Worm (Caenorhabditis elegans) whole organism, early embryonic: ENCODE measurements around the gene ethe-1.

Experiments used
- B0310.2 ChIP-seq: sonication (generic microtip); optimal IDR thresholded peaks from 2 replicates; lab custom pipeline; 2016; ENCODE audit warnings: mild to moderate bottlenecking, missing genetic modification characterization, missing compliant biosample characterization
- ama-1 ChIP-seq: fragments of 150-350 bp; optimal IDR thresholded peaks from 2 replicates; lab custom pipeline; 2014
- ceh-13 ChIP-seq: fragments of 200-800 bp; sonication (Bioruptor generic); optimal IDR thresholded peaks from 2 replicates; lab custom pipeline; 2018; ENCODE audit warnings: mild to moderate bottlenecking, missing genetic modification characterization, missing compliant biosample characterization
- ets-7 ChIP-seq: sonication (generic microtip); optimal IDR thresholded peaks from 2 replicates; lab custom pipeline; 2016; ENCODE audit warnings: missing genotype, missing genetic modification characterization, missing compliant biosample characterization
- flt-1 ChIP-seq: fragments of 200-800 bp; sonication (Bioruptor generic); IDR thresholded peaks from 2 replicates; pipeline ENCODE4 v1.3.6; 2022; ENCODE audit warnings: missing genetic modification characterization, missing compliant biosample characterization
- hmg-4 ChIP-seq: fragments of 200-800 bp; sonication (Bioruptor generic); optimal IDR thresholded peaks from 2 replicates; lab custom pipeline; 2018; ENCODE audit warnings: mild to moderate bottlenecking, missing genetic modification characterization, missing compliant biosample characterization
- scrt-1 ChIP-seq: fragments of 200-800 bp; sonication (Bioruptor generic); IDR thresholded peaks from 2 replicates; pipeline ENCODE4 v1.3.6; 2022; ENCODE audit warnings: missing genetic modification characterization, missing compliant biosample characterization
- sea-1 ChIP-seq: fragments of 200-800 bp; sonication (Bioruptor generic); conservative IDR thresholded peaks from 2 replicates; pipeline ENCODE4 v1.3.6; 2022; ENCODE audit warnings: missing genetic modification characterization, missing compliant biosample characterization
- tbx-11 ChIP-seq: fragments of 200-800 bp; sonication (Bioruptor generic); IDR thresholded peaks from 2 replicates; pipeline ENCODE4 v1.3.6; 2022; ENCODE audit warnings: missing genetic modification characterization, missing compliant biosample characterization
- tbx-37 ChIP-seq: fragments of 200-800 bp; sonication (Bioruptor generic); conservative IDR thresholded peaks from 2 replicates; pipeline ENCODE4 v1.3.6; 2022; ENCODE audit warnings: missing genetic modification reagents, missing genetic modification characterization, missing compliant biosample characterization
- tra-4 ChIP-seq: sonication (generic microtip); optimal IDR thresholded peaks from 2 replicates; lab custom pipeline; 2017; ENCODE audit warnings: missing genetic modification characterization, missing compliant biosample characterization

DNA sequence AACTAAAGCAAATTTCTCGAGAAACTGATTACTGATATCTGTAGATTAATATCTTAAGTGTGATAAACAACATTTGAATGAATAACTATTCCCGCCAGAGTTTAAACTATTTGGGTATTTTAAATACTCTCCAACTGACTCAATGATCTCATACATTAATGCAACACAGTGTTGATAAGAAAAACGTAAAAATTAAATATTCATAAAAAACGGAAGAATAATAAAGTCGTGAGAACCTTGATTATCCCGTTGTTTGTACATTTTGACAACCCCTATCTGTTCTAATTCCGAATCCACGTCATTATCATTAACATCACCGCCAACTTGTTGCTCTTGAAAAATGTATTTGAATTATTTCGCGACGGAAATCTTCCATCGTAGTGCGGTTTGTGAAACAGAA lies 21.1 kb upstream of the ethe-1 start, which contains the start of gene elo-7:
- TF ChIP-seq ama-1 (lab: Kevin White, UChicago) (no peak), scrt-1 (GFP tag; lab: Robert Waterston, UW) (no peak), ceh-13 (GFP tag; lab: Kevin White, UChicago) (no peak), hmg-4 (no peak), tbx-11 (GFP tag; lab: Robert Waterston, UW) (no peak), flt-1 (no peak), ets-7 (no peak), sea-1 (no peak), tra-4 (tag; lab: Kevin White, UChicago) (no peak), B0310.2 (tag; lab: Kevin White, UChicago) (no peak), tbx-37 (no peak)
